Worm (Caenorhabditis elegans): Measurements from ENCODE around the gene F08D12.12.

Gene F08D12.12

ce11 chrII:2735192-2735591 lies 51.7 kb downstream of the F08D12.12 start, which contains the start of gene wdr-31:
Gene wdr-31 (minus strand): TSS chrII:2735292.
- TF ChIP-seq ztf-6 (GFP tag; IDR thresholded peaks at IDR 0.05) (no peak), tlf-1 (GFP tag; optimal IDR thresholded peaks at IDR 0.05) (no peak), snpc-1.3 (tag; optimal IDR thresholded peaks at IDR 0.05; ENCODE audit: insufficient read depth) (no peak), chd-7 (tag; optimal IDR thresholded peaks at IDR 0.05) (no peak), sdz-38 (tag; optimal IDR thresholded peaks at IDR 0.05) (no peak), atf-7 (tag; optimal IDR thresholded peaks at IDR 0.05) (no peak), snpc-1.1 (tag; optimal IDR thresholded peaks at IDR 0.05; ENCODE audit: insufficient read depth) (no peak), F57C9.4 (tag; optimal IDR thresholded peaks at IDR 0.05) (no peak), athp-1 (tag; optimal IDR thresholded peaks at IDR 0.05) (no peak), cebp-1 (GFP tag; IDR thresholded peaks at IDR 0.05) (no peak), cebp-1 (tag; optimal IDR thresholded peaks at IDR 0.05) (no peak), unc-130 (GFP tag; optimal IDR thresholded peaks at IDR 0.05) (no peak), sptf-2 (GFP tag; optimal IDR thresholded peaks at IDR 0.05) (no peak), ceh-27 (GFP tag; optimal IDR thresholded peaks at IDR 0.05) (no peak), ccch-3 (GFP tag; optimal IDR thresholded peaks at IDR 0.05) (no peak)

DNA sequence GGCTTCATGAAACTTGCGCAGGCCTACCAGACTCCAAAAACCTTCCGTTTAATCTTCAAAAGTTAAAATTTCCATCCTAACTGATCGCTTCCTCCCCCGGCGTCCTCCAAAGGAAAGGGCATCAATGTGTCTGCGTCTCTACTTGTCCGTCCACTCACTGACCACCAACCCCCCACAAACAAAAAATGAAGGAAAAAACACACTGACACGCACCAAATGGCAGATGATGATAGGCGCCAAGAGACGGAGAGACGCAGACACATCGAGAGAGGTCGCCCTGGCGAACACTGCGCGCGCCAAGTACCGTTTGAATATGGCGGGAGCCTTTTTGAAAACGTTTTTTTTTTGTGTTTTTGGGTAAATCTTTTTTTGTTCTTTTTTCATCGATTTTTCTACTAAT lies 52.1 kb downstream of the F08D12.12 start:
- TF ChIP-seq zfh-2 (GFP tag; conservative IDR thresholded peaks at IDR 0.05): peak; percentile 39; the same call in 1 of the 2 replicates
- TF ChIP-seq hsf-1 (GFP tag; IDR thresholded peaks at IDR 0.05): no peak
- peak; percentile 61; the same call in 1 of the 2 replicates for TF ChIP-seq hmg-1.2 (GFP tag; IDR thresholded peaks at IDR 0.05)
- TF ChIP-seq F22D6.2 (tag; optimal IDR thresholded peaks at IDR 0.05): no peak
- TF ChIP-seq athp-1 (tag; optimal IDR thresholded peaks at IDR 0.05): no peak
- 0 out of 2 replicates have a peak, but pooled peaks have one; percentile 23 for TF ChIP-seq madf-3 (GFP tag; IDR thresholded peaks at IDR 0.05)
- TF ChIP-seq tlf-1 (GFP tag; optimal IDR thresholded peaks at IDR 0.05): no peak
- no peak for TF ChIP-seq lsl-1 (GFP tag; optimal IDR thresholded peaks at IDR 0.05)
- 0 out of 2 replicates have a peak, but pooled peaks have one; percentile 12 for TF ChIP-seq cebp-2 (GFP tag; IDR thresholded peaks at IDR 0.05)
- TF ChIP-seq egrh-3 (GFP tag; IDR thresholded peaks at IDR 0.05): no peak
- no peak for TF ChIP-seq F57C9.4 (tag; optimal IDR thresholded peaks at IDR 0.05)
- TF ChIP-seq cebp-1 (GFP tag; IDR thresholded peaks at IDR 0.05): no peak
- peak; percentile 10 for TF ChIP-seq cebp-1 (tag; optimal IDR thresholded peaks at IDR 0.05)

ce11 chrII:2734266-2734665 lies 52.6 kb downstream of the F08D12.12 start:
- TF ChIP-seq mes-4 (tag; optimal IDR thresholded peaks at IDR 0.05) (no peak), hlh-12 (tag; optimal IDR thresholded peaks at IDR 0.05) (no peak), F49E8.2 (tag; optimal IDR thresholded peaks at IDR 0.05; ENCODE audit: insufficient read depth) (no peak), nhr-90 (tag; optimal IDR thresholded peaks at IDR 0.05) (no peak), Y79H2A.3 (GFP tag; conservative IDR thresholded peaks at IDR 0.05) (no peak), lin-40 (tag; optimal IDR thresholded peaks at IDR 0.05) (no peak), ztf-25 (GFP tag; IDR thresholded peaks at IDR 0.05) (no peak), rec-8 (tag; optimal IDR thresholded peaks at IDR 0.05) (no peak), F10E7.11 (tag; optimal IDR thresholded peaks at IDR 0.05) (no peak), rcor-1 (GFP tag; IDR thresholded peaks at IDR 0.05) (no peak), T26A5.8 (tag; optimal IDR thresholded peaks at IDR 0.05) (no peak), tbp1 (GFP tag; optimal IDR thresholded peaks at IDR 0.05) (no peak)

Data from whole organism, young adult.